Worm (Caenorhabditis elegans) whole organism, L1 larva: Measurements from ENCODE around the gene srj-40.

ENCODE experiments used
- C04F5.9 ChIP-seq: sonication (generic microtip); optimal IDR thresholded peaks from 2 replicates; lab custom pipeline; 2016; ENCODE audit warnings: missing genetic modification characterization, missing compliant biosample characterization
- F16B12.6 ChIP-seq: fragments of 150-350 bp; optimal IDR thresholded peaks from 2 replicates; lab custom pipeline; 2014; ENCODE audit warnings: missing biosample characterization, missing genetic modification characterization
- aha-1 ChIP-seq: fragments of 150-350 bp; optimal IDR thresholded peaks from 2 replicates; lab custom pipeline; 2014; ENCODE audit warnings: missing biosample characterization, missing genetic modification characterization
- aly-2 ChIP-seq: fragments of 150-350 bp; optimal IDR thresholded peaks from 2 replicates; lab custom pipeline; 2014; ENCODE audit warnings: missing biosample characterization, missing genetic modification characterization
- ceh-63 ChIP-seq: fragments of 200-800 bp; sonication (Bioruptor generic); optimal IDR thresholded peaks from 2 replicates; lab custom pipeline; 2018; ENCODE audit warnings: mild to moderate bottlenecking, missing genetic modification characterization, missing compliant biosample characterization
- ceh-8 ChIP-seq: fragments of 200-800 bp; sonication (Bioruptor generic); optimal IDR thresholded peaks from 2 replicates; lab custom pipeline; 2018; ENCODE audit warnings: mild to moderate bottlenecking, missing genetic modification characterization, moderate library complexity, missing compliant biosample characterization
- ceh-82 ChIP-seq, 3 experiments: fragments of 150-350 bp in 1 of 3; sonication (generic microtip) in 2 of 3; optimal IDR thresholded peaks; 2 replicates each; lab custom pipeline; 2014 to 2017; ENCODE audit warnings: missing biosample characterization in 3 of 3, missing genetic modification characterization in 3 of 3
- ceh-88 ChIP-seq: fragments of 200-800 bp; sonication (Bioruptor generic); IDR thresholded peaks from 2 replicates; pipeline ENCODE4 v1.3.6; 2022; ENCODE audit warnings: missing genetic modification characterization, missing compliant biosample characterization
- ceh-90 ChIP-seq: sonication (generic microtip); optimal IDR thresholded peaks from 2 replicates; lab custom pipeline; 2016; ENCODE audit warnings: missing genetic modification characterization, missing compliant biosample characterization
- dpl-1 ChIP-seq, 3 experiments: fragments of 150-350 bp in 2 of 3; sonication (generic microtip) in 1 of 3; optimal IDR thresholded peaks; 2 replicates each; lab custom pipeline; 2014 to 2017; ENCODE audit warnings: missing biosample characterization in 3 of 3, missing genetic modification characterization in 3 of 3, missing genetic modification reagents in 3 of 3
- dsc-1 ChIP-seq: sonication (generic microtip); optimal IDR thresholded peaks from 2 replicates; lab custom pipeline; 2016; ENCODE audit warnings: mild to moderate bottlenecking, missing genetic modification characterization, missing compliant biosample characterization
- efl-1 ChIP-seq, 4 experiments: fragments of 150-350 bp; optimal IDR thresholded peaks in 3 of 4; peaks in 1 of 4; 1 replicate in 1 of 4; 2 replicates in 3 of 4; lab custom pipeline; 2014; ENCODE audit warnings: missing biosample characterization in 2 of 4, missing genetic modification characterization in 2 of 4, missing genetic modification reagents in 2 of 4
- efl-3 ChIP-seq: fragments of 200-800 bp; sonication (Bioruptor generic); optimal IDR thresholded peaks from 2 replicates; lab custom pipeline; 2018; ENCODE audit warnings: mild to moderate bottlenecking, missing genetic modification characterization, missing compliant biosample characterization
- egl-27 ChIP-seq, 2 experiments: fragments of 150-350 bp in 1 of 2; sonication (generic microtip); optimal IDR thresholded peaks; 3 replicates each; lab custom pipeline; 2017 to 2018; ENCODE audit warnings: missing biosample characterization in 2 of 2, missing genetic modification characterization in 2 of 2, missing genetic modification reagents in 2 of 2
- elt-3 ChIP-seq, 6 experiments: fragments of 150-350 bp in 1 of 6; sonication (generic microtip); optimal IDR thresholded peaks; 2 replicates each; lab custom pipeline; 2017 to 2018; ENCODE audit warnings: missing biosample characterization in 6 of 6, missing genetic modification characterization in 6 of 6, inconsistent platforms in 1 of 6
- fkh-10 ChIP-seq: sonication (generic microtip); optimal IDR thresholded peaks from 2 replicates; lab custom pipeline; 2017; ENCODE audit warnings: missing biosample characterization, missing genetic modification reagents, missing genetic modification characterization
- fkh-4 ChIP-seq: sonication (generic microtip); optimal IDR thresholded peaks from 2 replicates; lab custom pipeline; 2016; ENCODE audit warnings: missing compliant biosample characterization, missing genetic modification characterization, borderline replicate concordance
- fkh-8 ChIP-seq: sonication (generic microtip); optimal IDR thresholded peaks from 2 replicates; lab custom pipeline; 2016; ENCODE audit warnings: mild to moderate bottlenecking, missing genetic modification characterization, missing compliant biosample characterization
- fos-1 ChIP-seq: fragments of 150-350 bp; optimal IDR thresholded peaks from 2 replicates; lab custom pipeline; 2014; ENCODE audit warnings: missing biosample characterization, missing genetic modification characterization
- hlh-17 ChIP-seq: fragments of 200-800 bp; sonication (Bioruptor generic); optimal IDR thresholded peaks from 2 replicates; lab custom pipeline; 2018; ENCODE audit warnings: missing genetic modification characterization, mild to moderate bottlenecking, missing compliant biosample characterization, moderate library complexity, borderline replicate concordance
- hpl-2 ChIP-seq: fragments of 150-350 bp; optimal IDR thresholded peaks from 2 replicates; lab custom pipeline; 2014; ENCODE audit warnings: missing biosample characterization, missing genetic modification reagents, missing genetic modification characterization
- jun-1 ChIP-seq: fragments of 150-350 bp; optimal IDR thresholded peaks from 2 replicates; lab custom pipeline; 2014; ENCODE audit warnings: missing biosample characterization, missing genetic modification reagents, missing genetic modification characterization
- lin-14 ChIP-seq: fragments of 200-800 bp; sonication (Bioruptor generic); optimal IDR thresholded peaks from 2 replicates; lab custom pipeline; 2018; ENCODE audit warnings: mild to moderate bottlenecking, missing genetic modification characterization, moderate library complexity, missing compliant biosample characterization
- lsy-2 ChIP-seq, 2 experiments: fragments of 150-350 bp; optimal IDR thresholded peaks; 2 replicates each; lab custom pipeline; 2014; ENCODE audit warnings: missing biosample characterization in 2 of 2, missing genetic modification characterization in 2 of 2
- mef-2 ChIP-seq: fragments of 150-350 bp; optimal IDR thresholded peaks from 2 replicates; lab custom pipeline; 2014; ENCODE audit warnings: missing biosample characterization, missing genetic modification characterization
- mep-1 ChIP-seq: fragments of 150-350 bp; optimal IDR thresholded peaks from 2 replicates; lab custom pipeline; 2014; ENCODE audit warnings: missing biosample characterization, missing genetic modification characterization
- nhr-237 ChIP-seq: fragments of 150-350 bp; optimal IDR thresholded peaks from 2 replicates; lab custom pipeline; 2014; ENCODE audit warnings: missing biosample characterization, missing genetic modification characterization
- nhr-28 ChIP-seq: fragments of 150-350 bp; optimal IDR thresholded peaks from 2 replicates; lab custom pipeline; 2014; ENCODE audit warnings: missing biosample characterization, missing genetic modification characterization
- nhr-47 ChIP-seq: sonication (generic microtip); optimal IDR thresholded peaks from 2 replicates; lab custom pipeline; 2016; ENCODE audit warnings: mild to moderate bottlenecking, missing genetic modification characterization, moderate library complexity, missing compliant biosample characterization
- nhr-77 ChIP-seq: fragments of 150-350 bp; optimal IDR thresholded peaks from 2 replicates; lab custom pipeline; 2014; ENCODE audit warnings: missing biosample characterization, missing genetic modification characterization
- nhr-90 ChIP-seq: sonication (generic microtip); optimal IDR thresholded peaks from 2 replicates; lab custom pipeline; 2016; ENCODE audit warnings: mild to moderate bottlenecking, missing genetic modification characterization, missing compliant biosample characterization; ENCODE audit not compliant: poor library complexity
- pax-3 ChIP-seq: fragments of 200-800 bp; sonication (Bioruptor generic); optimal IDR thresholded peaks from 2 replicates; lab custom pipeline; 2018; ENCODE audit warnings: mild to moderate bottlenecking, missing genetic modification characterization, moderate library complexity, missing compliant biosample characterization
- rnt-1 ChIP-seq: sonication (generic microtip); optimal IDR thresholded peaks from 2 replicates; lab custom pipeline; 2016; ENCODE audit warnings: mild to moderate bottlenecking, missing genetic modification characterization, moderate library complexity, missing compliant biosample characterization
- skn-1 ChIP-seq: fragments of 150-350 bp; optimal IDR thresholded peaks from 2 replicates; lab custom pipeline; 2014; ENCODE audit warnings: missing biosample characterization, missing genetic modification characterization
- snpc-4 ChIP-seq: fragments of 150-350 bp; optimal IDR thresholded peaks from 2 replicates; lab custom pipeline; 2014; ENCODE audit warnings: missing biosample characterization, missing genetic modification characterization
- sptf-1 ChIP-seq: fragments of 150-350 bp; optimal IDR thresholded peaks from 2 replicates; lab custom pipeline; 2014; ENCODE audit warnings: missing biosample characterization, missing genetic modification characterization
- sup-37 ChIP-seq: fragments of 200-800 bp; sonication (Bioruptor generic); optimal IDR thresholded peaks from 2 replicates; lab custom pipeline; 2018; ENCODE audit warnings: mild to moderate bottlenecking, missing genetic modification characterization, missing compliant biosample characterization
- tbx-2 ChIP-seq: sonication (generic microtip); optimal IDR thresholded peaks from 2 replicates; lab custom pipeline; 2016; ENCODE audit warnings: missing genetic modification characterization, missing compliant biosample characterization
- unc-62 ChIP-seq: fragments of 150-350 bp; optimal IDR thresholded peaks from 2 replicates; lab custom pipeline; 2014; ENCODE audit warnings: missing biosample characterization, missing genetic modification reagents, missing genetic modification characterization
- unc-86 ChIP-seq: sonication (generic microtip); optimal IDR thresholded peaks from 2 replicates; lab custom pipeline; 2016; ENCODE audit warnings: missing genetic modification characterization, missing compliant biosample characterization
- unc-98 ChIP-seq: fragments of 200-800 bp; sonication (Bioruptor generic); IDR thresholded peaks from 2 replicates; pipeline ENCODE4 v1.3.6; 2022; ENCODE audit warnings: missing genetic modification characterization, missing compliant biosample characterization
- vab-15 ChIP-seq: sonication (generic microtip); optimal IDR thresholded peaks from 2 replicates; lab custom pipeline; 2017; ENCODE audit warnings: missing genotype, mild to moderate bottlenecking, missing genetic modification characterization, missing compliant biosample characterization
- xbp-1 ChIP-seq: sonication (generic microtip); optimal IDR thresholded peaks from 2 replicates; lab custom pipeline; 2016; ENCODE audit warnings: missing genetic modification characterization, missing compliant biosample characterization
- zip-4 ChIP-seq: fragments of 200-800 bp; sonication (Bioruptor generic); optimal IDR thresholded peaks from 2 replicates; lab custom pipeline; 2018; ENCODE audit warnings: mild to moderate bottlenecking, missing genetic modification characterization, moderate library complexity, missing compliant biosample characterization

Gene srj-40

ce11 chrV:4131471-4131939 lies 29.8 kb downstream of the srj-40 start, which contains the start of gene nhr-57 (continued):
- TF ChIP-seq nhr-90 (tag; lab: Kevin White, UChicago), result peak; percentile 79
- TF ChIP-seq aly-2, result no peak
- peak in 2 of 3 experiments; percentile 16 to 44 for TF ChIP-seq dpl-1 (GFP tag; optimal IDR thresholded peaks at IDR 0.05; lab: Kevin White, UChicago)
- no peak for TF ChIP-seq dsc-1
- no peak for TF ChIP-seq ceh-90
- peak; percentile 50 to 54 for TF ChIP-seq efl-1 (optimal IDR thresholded peaks at IDR 0.05; lab: Kevin White, UChicago)
- TF ChIP-seq efl-1 (GFP tag; optimal IDR thresholded peaks at IDR 0.05 in 1 of 2; lab: Kevin White, UChicago), result peak in 1 of 2 experiments; percentile 92
- no peak for TF ChIP-seq fkh-4 (tag; lab: Kevin White, UChicago)
- TF ChIP-seq skn-1 (tag; lab: Kevin White, UChicago), result peak; percentile 92
- TF ChIP-seq sup-37, result peak; percentile 54
- TF ChIP-seq sptf-1, result no peak
- peak in 1 of 2 experiments; percentile 7 for TF ChIP-seq egl-27 (tag; optimal IDR thresholded peaks at IDR 0.05; lab: Kevin White, UChicago)
- TF ChIP-seq mef-2 (tag; lab: Kevin White, UChicago), result no peak

DNA sequence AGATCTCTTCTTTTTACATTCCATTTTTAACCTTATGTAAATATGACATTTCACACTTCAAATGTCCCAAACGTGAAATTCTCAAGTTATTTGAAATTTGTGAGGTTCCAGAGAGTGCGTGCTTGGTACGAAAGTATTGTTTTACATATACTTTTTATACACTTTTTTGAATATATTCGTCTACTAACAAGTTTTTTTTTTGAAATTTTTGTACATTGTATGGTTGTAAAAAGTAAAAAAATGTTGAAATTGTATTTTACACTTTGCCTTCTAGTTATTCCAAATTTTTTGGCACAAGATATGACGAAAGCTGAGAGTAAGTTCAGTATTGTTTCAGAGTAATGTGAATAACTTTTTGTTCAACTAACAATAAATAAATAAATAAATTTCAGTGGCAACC lies 33.1 kb downstream of the srj-40 start, which contains the start of gene lgc-1:
Gene lgc-1 (plus strand): TSS at position 301 of the 400 bp plus-strand sequence.
- no peak for TF ChIP-seq fkh-10 (GFP tag; lab: Kevin White, UChicago)
- no peak for TF ChIP-seq snpc-4
- no peak for TF ChIP-seq sup-37
- TF ChIP-seq jun-1 (tag; lab: Kevin White, UChicago), result no peak
- TF ChIP-seq ceh-63, result no peak
- TF ChIP-seq hpl-2, result no peak
- no peak for TF ChIP-seq pax-3
- no peak for TF ChIP-seq nhr-28 (tag; lab: Kevin White, UChicago)
- no peak for TF ChIP-seq aha-1 (tag; lab: Kevin White, UChicago)

DNA sequence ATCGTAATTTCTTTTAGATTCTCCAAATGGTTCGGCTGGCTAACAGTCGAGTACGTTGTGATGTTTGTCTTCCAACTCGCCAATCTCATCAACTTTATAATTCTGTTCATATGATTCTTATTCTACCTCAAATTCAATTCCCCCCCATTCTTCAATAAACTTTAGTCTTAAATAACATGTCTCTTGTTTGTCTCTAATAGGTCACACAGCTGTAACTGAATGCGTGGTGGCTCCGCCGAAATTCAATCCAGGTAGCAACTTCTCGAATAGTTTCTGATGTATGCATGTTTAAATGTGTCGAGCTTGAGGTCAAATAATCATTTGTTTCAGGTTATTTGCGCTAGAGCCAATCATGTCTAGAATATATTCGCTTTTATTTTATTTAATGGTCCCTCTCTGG lies 37.0 kb downstream of the srj-40 start, which contains the start of gene lgc-29:
Gene lgc-29 (plus strand): TSS at position 301 of the 400 bp plus-strand sequence.
- TF ChIP-seq pax-3 (no peak), fos-1 (tag; lab: Kevin White, UChicago) (no peak), zip-4 (no peak), nhr-237 (tag; lab: Kevin White, UChicago) (no peak)
- TF ChIP-seq, all 84 proteins: peak for 0

DNA sequence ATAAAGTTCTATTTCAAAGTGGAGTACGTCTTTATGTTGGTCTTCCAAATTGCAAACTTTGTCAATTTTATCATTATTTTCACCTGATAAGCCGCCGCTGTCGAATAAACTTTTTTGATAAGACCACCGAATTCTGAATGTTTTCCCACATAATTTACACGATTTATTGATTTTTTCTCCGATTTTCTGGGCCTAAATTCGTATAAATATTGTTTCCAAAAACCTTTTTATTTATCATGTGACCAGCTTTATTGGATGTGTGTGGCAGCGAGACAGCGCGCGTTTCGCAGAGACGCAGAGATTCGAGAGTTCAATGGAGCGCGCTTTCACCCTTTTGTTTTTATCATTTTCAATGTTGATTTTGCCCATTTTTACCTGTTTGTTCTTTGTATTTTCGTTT lies 41.4 kb downstream of the srj-40 start:
- TF ChIP-seq elt-3 (tag; optimal IDR thresholded peaks at IDR 0.05; lab: Kevin White, UChicago), result peak in 2 of 6 experiments; percentile 74 to 94
- peak; percentile 92 for TF ChIP-seq nhr-47
- TF ChIP-seq efl-3, result no peak
- peak; percentile 96 for TF ChIP-seq mep-1 (tag; lab: Kevin White, UChicago)
- peak; percentile 85 to 91 for TF ChIP-seq lsy-2 (tag; optimal IDR thresholded peaks at IDR 0.05; lab: Kevin White, UChicago)
- TF ChIP-seq aha-1 (tag; lab: Kevin White, UChicago), result peak; percentile 70
- no peak for TF ChIP-seq unc-62 (GFP tag; lab: Kevin White, UChicago)
- TF ChIP-seq fkh-4 (tag; lab: Kevin White, UChicago), result peak; percentile 63
- peak; percentile 44 for TF ChIP-seq nhr-77
- TF ChIP-seq skn-1 (tag; lab: Kevin White, UChicago), result peak; percentile 89
- TF ChIP-seq C04F5.9 (tag; lab: Kevin White, UChicago), result no peak
- peak; percentile 59 for TF ChIP-seq fos-1 (tag; lab: Kevin White, UChicago)
- peak; percentile 86 for TF ChIP-seq ceh-8 (GFP tag; lab: Kevin White, UChicago)
- peak; percentile 86 for TF ChIP-seq unc-86 (tag; lab: Kevin White, UChicago)
- TF ChIP-seq ceh-82 (tag; optimal IDR thresholded peaks at IDR 0.05; lab: Kevin White, UChicago), result peak; percentile 26 to 86 (median 73)
- peak; percentile 89 for TF ChIP-seq xbp-1 (tag; lab: Kevin White, UChicago)
- TF ChIP-seq unc-98 (GFP tag; lab: Robert Waterston, UW), result no peak
- peak; percentile 86 for TF ChIP-seq fkh-8 (tag; lab: Kevin White, UChicago)
- peak; percentile 89 for TF ChIP-seq rnt-1
- TF ChIP-seq zip-4, result peak; percentile 5
- TF ChIP-seq hlh-17, result no peak
- TF ChIP-seq vab-15 (tag; lab: Kevin White, UChicago), result peak; percentile 71
- TF ChIP-seq ceh-88 (GFP tag; lab: Robert Waterston, UW), result 0 out of 2 replicates have a peak, but pooled peaks have one; percentile 36
- TF ChIP-seq nhr-237 (tag; lab: Kevin White, UChicago), result peak; percentile 28
- peak; percentile 97 for TF ChIP-seq lin-14 (GFP tag; lab: Kevin White, UChicago)
- no peak for TF ChIP-seq hpl-2
- peak; percentile 42 for TF ChIP-seq F16B12.6 (tag; lab: Kevin White, UChicago)
- peak; percentile 92 for TF ChIP-seq tbx-2
- peak; percentile 76 for TF ChIP-seq sup-37
- peak; percentile 61 for TF ChIP-seq mef-2 (tag; lab: Kevin White, UChicago)
- peak; percentile 84 to 85 for TF ChIP-seq efl-1 (optimal IDR thresholded peaks at IDR 0.05; lab: Kevin White, UChicago)
- TF ChIP-seq efl-1 (GFP tag; optimal IDR thresholded peaks at IDR 0.05 in 1 of 2; lab: Kevin White, UChicago), result peak; percentile 77 to 97
